Worm (Caenorhabditis elegans) whole organism, early embryonic: ENCODE data around the gene F59B10.4.

ENCODE experiments used
- B0310.2 ChIP-seq: sonication (generic microtip); optimal IDR thresholded peaks from 2 replicates; lab custom pipeline; 2016; ENCODE audit warnings: mild to moderate bottlenecking, missing genetic modification characterization, missing compliant biosample characterization
- ama-1 ChIP-seq: fragments of 150-350 bp; optimal IDR thresholded peaks from 2 replicates; lab custom pipeline; 2014
- flt-1 ChIP-seq: fragments of 200-800 bp; sonication (Bioruptor generic); IDR thresholded peaks from 2 replicates; pipeline ENCODE4 v1.3.6; 2022; ENCODE audit warnings: missing genetic modification characterization, missing compliant biosample characterization
- hmg-4 ChIP-seq: fragments of 200-800 bp; sonication (Bioruptor generic); optimal IDR thresholded peaks from 2 replicates; lab custom pipeline; 2018; ENCODE audit warnings: mild to moderate bottlenecking, missing genetic modification characterization, missing compliant biosample characterization
- hnd-1 ChIP-seq: sonication (generic microtip); optimal IDR thresholded peaks from 2 replicates; lab custom pipeline; 2016; ENCODE audit warnings: missing genetic modification characterization, missing compliant biosample characterization
- pes-1 ChIP-seq: fragments of 200-800 bp; sonication (Bioruptor generic); IDR thresholded peaks from 2 replicates; pipeline ENCODE4 v1.3.6; 2022; ENCODE audit warnings: missing genetic modification reagents, missing genetic modification characterization, missing compliant biosample characterization
- scrt-1 ChIP-seq: fragments of 200-800 bp; sonication (Bioruptor generic); IDR thresholded peaks from 2 replicates; pipeline ENCODE4 v1.3.6; 2022; ENCODE audit warnings: missing genetic modification characterization, missing compliant biosample characterization
- tbx-11 ChIP-seq: fragments of 200-800 bp; sonication (Bioruptor generic); IDR thresholded peaks from 2 replicates; pipeline ENCODE4 v1.3.6; 2022; ENCODE audit warnings: missing genetic modification characterization, missing compliant biosample characterization
- tbx-37 ChIP-seq: fragments of 200-800 bp; sonication (Bioruptor generic); conservative IDR thresholded peaks from 2 replicates; pipeline ENCODE4 v1.3.6; 2022; ENCODE audit warnings: missing genetic modification reagents, missing genetic modification characterization, missing compliant biosample characterization

- no peak for TF ChIP-seq hmg-4 (GFP tag; lab: Kevin White, UChicago)
- no peak for TF ChIP-seq pes-1 (GFP tag; lab: Robert Waterston, UW)
- TF ChIP-seq ama-1 (lab: Kevin White, UChicago), result no peak
- TF ChIP-seq hnd-1 (tag; lab: Kevin White, UChicago), result no peak
- no peak for TF ChIP-seq B0310.2 (tag; lab: Kevin White, UChicago)
- no peak for TF ChIP-seq tbx-11
- TF ChIP-seq tbx-37 (GFP tag; lab: Robert Waterston, UW), result no peak
- no peak for TF ChIP-seq flt-1 (GFP tag; lab: Robert Waterston, UW)
- no peak for TF ChIP-seq scrt-1 (GFP tag; lab: Robert Waterston, UW)
Measured at ce11 chrII:10516375-10516774, 2.5 kb downstream of the F59B10.4 start.
